Fruit fly (Drosophila melanogaster): ENCODE data around the gene Nek2.

Gene Nek2

dm6 chrX:7893411-7894122 is 2.1 kb upstream of the Nek2 start, which contains the start of the genes CG45089, ND-MNLL and p115 (continued):
- peak; percentile 61; the same call in 2 of the 3 replicates for TF ChIP-seq CG14860 (GFP tag; IDR thresholded peaks at IDR 0.05; ENCODE audit: partially characterized antibody)
- TF ChIP-seq az2 (GFP tag; optimal IDR thresholded peaks at IDR 0.05) = peak; percentile 55
- no peak for TF ChIP-seq bowl (GFP tag; IDR thresholded peaks at IDR 0.05)
- TF ChIP-seq Side (GFP tag; optimal IDR thresholded peaks at IDR 0.05) = no peak
- no peak for TF ChIP-seq Taf1 (GFP tag; IDR thresholded peaks at IDR 0.05)
- peak; percentile 33 for TF ChIP-seq D19A (tag; optimal IDR thresholded peaks at IDR 0.05)
- no peak for TF ChIP-seq hth (optimal IDR thresholded peaks at IDR 0.05)
- no peak for TF ChIP-seq ci (GFP tag; IDR thresholded peaks at IDR 0.05)
- TF ChIP-seq CG10267 (tag; optimal IDR thresholded peaks at IDR 0.05) = peak; percentile 72
- no peak for TF ChIP-seq gce (GFP tag; IDR thresholded peaks at IDR 0.05)
- TF ChIP-seq stc (GFP tag; IDR thresholded peaks at IDR 0.05) = no peak
- TF ChIP-seq shn (GFP tag; optimal IDR thresholded peaks at IDR 0.05) = peak; percentile 14
- peak; percentile 53 for TF ChIP-seq CG13624 (GFP tag; optimal IDR thresholded peaks at IDR 0.05)
- TF ChIP-seq CG31224 (GFP tag; IDR thresholded peaks at IDR 0.05) = no peak
- peak; percentile 63 for TF ChIP-seq CG4328 (GFP tag; optimal IDR thresholded peaks at IDR 0.05)
- peak; percentile 60 for TF ChIP-seq CG7372 (GFP tag; IDR thresholded peaks at IDR 0.05)
- TF ChIP-seq dimm (GFP tag; IDR thresholded peaks at IDR 0.05) = no peak
- peak; percentile 20 for TF ChIP-seq gro (GFP tag; optimal IDR thresholded peaks at IDR 0.05)
- no peak for TF ChIP-seq ATbp (GFP tag; optimal IDR thresholded peaks at IDR 0.05)
- peak; percentile 78 for TF ChIP-seq MBD-R2 (GFP tag; IDR thresholded peaks at IDR 0.05)
- TF ChIP-seq dysf (GFP tag; IDR thresholded peaks at IDR 0.05) = peak; percentile 50; the same call in 1 of the 3 replicates
- no peak for TF ChIP-seq run (tag; optimal IDR thresholded peaks at IDR 0.05)
- TF ChIP-seq CG10321 (GFP tag; IDR thresholded peaks at IDR 0.05) = no peak
- no peak for TF ChIP-seq sr (GFP tag; IDR thresholded peaks at IDR 0.05)
- 0 out of 2 replicates have a peak, but pooled peaks have one; percentile 20 for TF ChIP-seq Drgx (GFP tag; IDR thresholded peaks at IDR 0.05)
- no peak for TF ChIP-seq CG7745 (tag; optimal IDR thresholded peaks at IDR 0.05)
- TF ChIP-seq PHDP (tag; optimal IDR thresholded peaks at IDR 0.05) = peak; percentile 52
- TF ChIP-seq CG4424 (GFP tag; optimal IDR thresholded peaks at IDR 0.05) = peak; percentile 62

DNA sequence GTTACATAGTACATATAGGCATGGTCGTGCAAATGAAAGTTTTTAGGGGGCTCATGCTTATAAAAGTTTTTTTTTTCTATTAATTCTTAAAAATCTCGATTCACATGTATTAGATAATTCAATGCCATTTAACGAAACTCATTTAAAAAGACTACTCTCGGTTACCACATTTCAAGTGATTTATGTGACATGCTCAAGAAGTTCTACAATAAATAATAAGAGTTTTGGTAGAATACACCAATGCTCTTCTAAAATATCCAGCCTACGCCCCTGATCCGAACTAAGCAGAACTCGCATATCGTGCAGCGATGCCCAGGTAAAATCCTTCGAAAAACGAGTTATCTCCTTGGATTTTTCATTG is 1.1 kb upstream of the Nek2 start:
- no peak for TF ChIP-seq Elba2 (GFP tag; optimal IDR thresholded peaks at IDR 0.05)
- TF ChIP-seq CG7839 (tag; optimal IDR thresholded peaks at IDR 0.05) = peak; percentile 1
- TF ChIP-seq tio (GFP tag; optimal IDR thresholded peaks at IDR 0.05) = peak; percentile 6
- peak; percentile 18 for TF ChIP-seq CG30403 (GFP tag; optimal IDR thresholded peaks at IDR 0.05)
- 0 out of 3 replicates have a peak, but pooled peaks have one; percentile 29 for TF ChIP-seq CG17361 (GFP tag; IDR thresholded peaks at IDR 0.05)
- TF ChIP-seq CG10267 (tag; optimal IDR thresholded peaks at IDR 0.05) = peak; percentile 10
- TF ChIP-seq CG2712 (tag; optimal IDR thresholded peaks at IDR 0.05) = peak; percentile 4
- peak; percentile 4 for TF ChIP-seq CG17829 (tag; optimal IDR thresholded peaks at IDR 0.05)
- TF ChIP-seq fd3F (GFP tag; optimal IDR thresholded peaks at IDR 0.05) = no peak
- peak; percentile 14 for TF ChIP-seq CG2120 (GFP tag; optimal IDR thresholded peaks at IDR 0.05)
- peak; percentile 42; the same call in 1 of the 2 replicates for TF ChIP-seq Xrp1 (GFP tag; IDR thresholded peaks at IDR 0.05)
- no peak for TF ChIP-seq Sox102F (GFP tag; optimal IDR thresholded peaks at IDR 0.05)
- TF ChIP-seq CG9727 (GFP tag; optimal IDR thresholded peaks at IDR 0.05) = peak; percentile 25
- TF ChIP-seq Dref (GFP tag; IDR thresholded peaks at IDR 0.05) = no peak
- peak; percentile 8 for TF ChIP-seq CG17385 (GFP tag; optimal IDR thresholded peaks at IDR 0.05)
- peak; percentile 21 for TF ChIP-seq CG11504 (tag; optimal IDR thresholded peaks at IDR 0.05)
- no peak for TF ChIP-seq pum (GFP tag; optimal IDR thresholded peaks at IDR 0.05)
- no peak for TF ChIP-seq klu (GFP tag; IDR thresholded peaks at IDR 0.05)
- 0 out of 3 replicates have a peak, but pooled peaks have one; percentile 16 for TF ChIP-seq row (GFP tag; IDR thresholded peaks at IDR 0.05)
- peak; percentile 48 for TF ChIP-seq CG10979 (tag; optimal IDR thresholded peaks at IDR 0.05)
- peak; percentile 13 for TF ChIP-seq unpg (GFP tag; optimal IDR thresholded peaks at IDR 0.05)
- TF ChIP-seq CG33557 (GFP tag; optimal IDR thresholded peaks at IDR 0.05) = peak; percentile 8
- no peak for TF ChIP-seq pita (GFP tag; optimal IDR thresholded peaks at IDR 0.05)
- no peak for TF ChIP-seq D (optimal IDR thresholded peaks at IDR 0.05)
- TF ChIP-seq D (GFP tag; optimal IDR thresholded peaks at IDR 0.05) = peak; percentile 13

All from whole organism, embryonic.